Worm (Caenorhabditis elegans) whole organism, early embryonic: ENCODE data around the gene nas-10.

Experiments
- B0310.2 ChIP-seq: sonication (generic microtip); optimal IDR thresholded peaks from 2 replicates; lab custom pipeline; 2016; ENCODE audit warnings: mild to moderate bottlenecking, missing genetic modification characterization, missing compliant biosample characterization
- F13C5.2 ChIP-seq: sonication (generic microtip); optimal IDR thresholded peaks from 2 replicates; lab custom pipeline; 2017; ENCODE audit warnings: mild to moderate bottlenecking, missing genetic modification characterization, inconsistent platforms, missing compliant biosample characterization
- aly-1 ChIP-seq: sonication (generic microtip); optimal IDR thresholded peaks from 2 replicates; lab custom pipeline; 2016; ENCODE audit warnings: missing genetic modification characterization, missing compliant biosample characterization
- ama-1 ChIP-seq: fragments of 150-350 bp; optimal IDR thresholded peaks from 2 replicates; lab custom pipeline; 2014
- ceh-13 ChIP-seq: fragments of 200-800 bp; sonication (Bioruptor generic); optimal IDR thresholded peaks from 2 replicates; lab custom pipeline; 2018; ENCODE audit warnings: mild to moderate bottlenecking, missing genetic modification characterization, missing compliant biosample characterization
- ceh-36 ChIP-seq: sonication (generic microtip); optimal IDR thresholded peaks from 2 replicates; lab custom pipeline; 2016; ENCODE audit warnings: missing genetic modification characterization, inconsistent platforms, missing compliant biosample characterization
- ets-7 ChIP-seq: sonication (generic microtip); optimal IDR thresholded peaks from 2 replicates; lab custom pipeline; 2016; ENCODE audit warnings: missing genotype, missing genetic modification characterization, missing compliant biosample characterization
- flt-1 ChIP-seq: fragments of 200-800 bp; sonication (Bioruptor generic); IDR thresholded peaks from 2 replicates; pipeline ENCODE4 v1.3.6; 2022; ENCODE audit warnings: missing genetic modification characterization, missing compliant biosample characterization
- hmbx-1 ChIP-seq: sonication (generic microtip); optimal IDR thresholded peaks from 2 replicates; lab custom pipeline; 2016; ENCODE audit warnings: mild to moderate bottlenecking, missing genetic modification characterization, missing compliant biosample characterization
- hmg-4 ChIP-seq: fragments of 200-800 bp; sonication (Bioruptor generic); optimal IDR thresholded peaks from 2 replicates; lab custom pipeline; 2018; ENCODE audit warnings: mild to moderate bottlenecking, missing genetic modification characterization, missing compliant biosample characterization
- hnd-1 ChIP-seq: sonication (generic microtip); optimal IDR thresholded peaks from 2 replicates; lab custom pipeline; 2016; ENCODE audit warnings: missing genetic modification characterization, missing compliant biosample characterization
- pes-1 ChIP-seq: fragments of 200-800 bp; sonication (Bioruptor generic); IDR thresholded peaks from 2 replicates; pipeline ENCODE4 v1.3.6; 2022; ENCODE audit warnings: missing genetic modification reagents, missing genetic modification characterization, missing compliant biosample characterization
- scrt-1 ChIP-seq: fragments of 200-800 bp; sonication (Bioruptor generic); IDR thresholded peaks from 2 replicates; pipeline ENCODE4 v1.3.6; 2022; ENCODE audit warnings: missing genetic modification characterization, missing compliant biosample characterization
- sea-1 ChIP-seq: fragments of 200-800 bp; sonication (Bioruptor generic); conservative IDR thresholded peaks from 2 replicates; pipeline ENCODE4 v1.3.6; 2022; ENCODE audit warnings: missing genetic modification characterization, missing compliant biosample characterization
- tbx-11 ChIP-seq: fragments of 200-800 bp; sonication (Bioruptor generic); IDR thresholded peaks from 2 replicates; pipeline ENCODE4 v1.3.6; 2022; ENCODE audit warnings: missing genetic modification characterization, missing compliant biosample characterization
- tbx-37 ChIP-seq: fragments of 200-800 bp; sonication (Bioruptor generic); conservative IDR thresholded peaks from 2 replicates; pipeline ENCODE4 v1.3.6; 2022; ENCODE audit warnings: missing genetic modification reagents, missing genetic modification characterization, missing compliant biosample characterization
- tra-4 ChIP-seq: sonication (generic microtip); optimal IDR thresholded peaks from 2 replicates; lab custom pipeline; 2017; ENCODE audit warnings: missing genetic modification characterization, missing compliant biosample characterization

nas-10 gene

DNA sequence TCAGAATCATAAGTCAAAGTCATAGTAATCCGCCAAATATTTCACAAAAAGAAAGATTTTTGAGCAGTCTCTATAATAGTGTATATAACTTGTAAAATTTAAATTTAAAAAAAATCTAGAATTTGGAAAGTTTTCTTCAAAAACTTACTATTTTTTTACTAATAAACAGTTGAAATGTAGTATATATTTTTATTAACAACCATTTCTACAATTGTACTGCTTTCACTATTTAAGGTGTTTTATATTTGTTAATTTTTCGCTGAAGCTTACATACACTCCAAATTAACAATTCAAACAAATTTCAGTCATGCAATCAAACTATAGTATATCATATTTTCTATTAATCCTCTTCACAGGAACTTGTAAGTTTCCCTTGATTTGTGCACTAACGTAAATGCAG is 2.9 kb upstream of the nas-10 start, which contains the start of gene lge-1:
TSS of gene lge-1 (plus strand) at position 301 of the 400 bp plus-strand sequence.
- TF ChIP-seq tbx-37 (no peak), ama-1 (lab: Kevin White, UChicago) (no peak), hmbx-1 (tag; lab: Kevin White, UChicago) (no peak), hnd-1 (tag; lab: Kevin White, UChicago) (no peak), B0310.2 (tag; lab: Kevin White, UChicago) (no peak)

DNA sequence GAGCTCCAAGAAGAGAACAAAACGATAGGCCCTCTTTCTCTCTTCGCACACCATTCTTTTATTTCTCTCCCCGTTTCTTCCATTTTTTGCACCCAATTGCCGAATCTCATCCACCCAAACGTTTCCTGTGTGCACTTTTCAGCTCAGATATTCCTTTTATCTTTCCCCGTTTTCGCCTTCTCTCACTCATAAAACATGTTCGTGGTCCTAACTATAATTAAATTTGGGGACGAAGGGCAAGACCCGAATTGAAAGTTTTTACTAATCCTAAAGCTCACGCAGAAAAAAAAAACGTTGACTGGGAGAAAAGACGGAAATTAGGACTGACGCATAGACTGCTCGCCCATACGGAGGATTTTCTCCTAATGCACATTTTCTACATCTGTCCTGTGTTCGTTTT is 2.2 kb upstream of the nas-10 start:
- TF ChIP-seq ceh-36 (tag; lab: Kevin White, UChicago) (no peak), hnd-1 (tag; lab: Kevin White, UChicago) (no peak), sea-1 (GFP tag; lab: Robert Waterston, UW) (no peak)

DNA sequence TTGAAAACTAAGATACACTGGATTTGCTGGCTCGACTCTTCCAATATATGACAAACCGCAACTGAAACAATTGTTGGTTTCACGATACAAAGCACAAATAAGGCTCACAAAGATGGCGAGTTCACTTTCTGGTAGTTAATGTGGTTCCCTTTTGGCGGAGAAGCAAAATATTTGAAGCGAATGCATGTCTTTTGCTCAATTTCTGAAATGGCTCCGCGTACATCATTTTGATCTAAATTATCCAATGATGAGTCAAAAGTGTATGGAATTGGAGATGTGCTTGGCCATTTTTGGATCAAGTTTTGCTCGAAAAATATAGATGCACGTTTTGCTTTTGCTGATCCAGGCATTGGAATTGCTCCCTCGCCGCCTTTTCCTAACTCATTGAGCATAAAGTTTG is 1.6 kb downstream of the nas-10 start:
- TF ChIP-seq ama-1 (lab: Kevin White, UChicago) (no peak), flt-1 (no peak), F13C5.2 (tag; lab: Kevin White, UChicago) (no peak), ceh-36 (tag; lab: Kevin White, UChicago) (no peak), pes-1 (GFP tag; lab: Robert Waterston, UW) (no peak)

DNA sequence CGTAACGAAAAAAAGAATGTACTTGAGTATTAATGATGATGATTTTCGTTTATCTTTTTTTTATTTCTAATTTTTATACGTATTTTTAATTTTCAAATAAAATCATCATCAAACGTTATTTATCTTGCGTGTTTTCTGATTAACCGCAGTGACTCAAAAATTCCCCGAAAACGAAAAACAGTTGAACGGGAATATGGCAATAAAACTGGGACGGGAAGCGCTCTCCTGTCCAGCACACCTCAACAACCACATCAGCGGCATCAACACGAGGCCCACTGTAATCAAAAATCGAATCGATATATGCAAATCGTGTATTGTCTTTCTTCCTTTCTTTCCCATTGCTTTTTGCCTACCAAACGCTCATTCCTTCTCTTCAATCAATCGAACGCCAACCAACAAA is 4.2 kb downstream of the nas-10 start, which contains the start of gene K09C8.2:
TSS of gene K09C8.2 (plus strand) at position 301 of the 400 bp plus-strand sequence.
- no peak for TF ChIP-seq tbx-11 (GFP tag; lab: Robert Waterston, UW)

DNA sequence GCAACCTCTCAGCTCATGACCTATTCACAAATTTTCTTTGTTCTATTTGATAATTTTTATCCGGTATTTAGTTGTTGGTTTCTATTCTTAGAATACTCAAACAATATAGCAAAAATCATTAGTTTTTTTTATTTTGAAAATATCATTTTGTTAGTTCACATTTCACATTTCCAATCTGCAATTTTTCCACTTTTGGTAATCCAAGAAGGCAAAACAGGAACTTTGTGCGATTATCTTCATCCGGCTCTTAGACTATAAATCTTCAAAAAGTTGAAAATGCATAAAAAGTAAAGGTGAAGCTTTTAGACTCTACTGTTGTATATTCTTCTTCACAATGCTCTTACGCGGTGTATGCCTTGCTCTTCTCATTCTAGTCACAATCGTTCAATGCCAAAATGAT is 4.9 kb downstream of the nas-10 start, which contains the start of gene nlp-19:
TSS of gene nlp-19 (plus strand) at position 301 of the 400 bp plus-strand sequence.
- TF ChIP-seq tbx-11 (GFP tag; lab: Robert Waterston, UW), result no peak
- TF ChIP-seq aly-1 (tag; lab: Kevin White, UChicago), result no peak
- no peak for TF ChIP-seq ceh-36 (tag; lab: Kevin White, UChicago)
- no peak for TF ChIP-seq sea-1 (GFP tag; lab: Robert Waterston, UW)
- TF ChIP-seq hmg-4 (GFP tag; lab: Kevin White, UChicago), result no peak
- TF ChIP-seq ama-1 (lab: Kevin White, UChicago), result no peak
- no peak for TF ChIP-seq pes-1 (GFP tag; lab: Robert Waterston, UW)
- TF ChIP-seq B0310.2 (tag; lab: Kevin White, UChicago), result no peak
- no peak for TF ChIP-seq tra-4 (tag; lab: Kevin White, UChicago)
- no peak for TF ChIP-seq scrt-1 (GFP tag; lab: Robert Waterston, UW)
- TF ChIP-seq hmbx-1 (tag; lab: Kevin White, UChicago), result no peak

DNA sequence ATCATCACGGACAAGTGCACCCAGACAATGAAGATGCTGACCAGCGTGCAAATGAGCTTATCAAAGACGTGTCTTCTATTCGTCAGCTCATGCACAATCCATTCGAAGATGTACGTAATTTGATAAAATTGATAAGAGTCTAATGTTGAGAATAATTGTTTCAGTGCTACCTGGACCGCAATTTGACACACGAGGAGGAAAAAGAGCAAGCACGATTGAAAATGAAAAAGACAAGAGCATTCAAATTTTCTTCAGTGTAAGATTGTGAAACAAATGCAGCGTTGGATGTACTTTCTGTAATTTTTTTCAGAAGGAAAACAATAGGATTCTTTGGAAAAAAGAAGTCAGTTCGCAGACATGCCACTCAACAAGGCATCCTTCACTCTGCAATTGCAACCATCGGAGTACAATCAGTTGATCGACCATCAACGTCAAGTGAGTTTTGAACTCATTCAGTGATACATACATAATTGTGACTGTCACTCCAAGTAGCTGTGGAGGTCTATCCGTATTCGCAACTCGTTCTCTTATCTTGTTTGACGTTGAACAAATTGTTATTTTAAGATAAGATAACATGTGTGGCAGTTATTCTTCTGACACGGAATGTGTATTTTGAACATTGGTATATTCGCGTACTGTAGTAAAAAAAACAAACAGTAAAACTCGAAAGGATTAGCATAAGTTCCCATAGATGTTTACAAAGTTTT is 6.2 kb downstream of the nas-10 start:
- no peak for TF ChIP-seq B0310.2 (tag; lab: Kevin White, UChicago)
- no peak for TF ChIP-seq hmg-4 (GFP tag; lab: Kevin White, UChicago)
- TF ChIP-seq tbx-11 (GFP tag; lab: Robert Waterston, UW), result no peak
- no peak for TF ChIP-seq pes-1 (GFP tag; lab: Robert Waterston, UW)
- TF ChIP-seq sea-1 (GFP tag; lab: Robert Waterston, UW), result no peak
- TF ChIP-seq hmbx-1 (tag; lab: Kevin White, UChicago), result no peak
- no peak for TF ChIP-seq ceh-36 (tag; lab: Kevin White, UChicago)
- no peak for TF ChIP-seq scrt-1 (GFP tag; lab: Robert Waterston, UW)
- no peak for TF ChIP-seq ets-7
- no peak for TF ChIP-seq hnd-1 (tag; lab: Kevin White, UChicago)
- TF ChIP-seq tra-4 (tag; lab: Kevin White, UChicago), result no peak
- TF ChIP-seq F13C5.2 (tag; lab: Kevin White, UChicago), result no peak
- TF ChIP-seq ceh-13, result no peak

DNA sequence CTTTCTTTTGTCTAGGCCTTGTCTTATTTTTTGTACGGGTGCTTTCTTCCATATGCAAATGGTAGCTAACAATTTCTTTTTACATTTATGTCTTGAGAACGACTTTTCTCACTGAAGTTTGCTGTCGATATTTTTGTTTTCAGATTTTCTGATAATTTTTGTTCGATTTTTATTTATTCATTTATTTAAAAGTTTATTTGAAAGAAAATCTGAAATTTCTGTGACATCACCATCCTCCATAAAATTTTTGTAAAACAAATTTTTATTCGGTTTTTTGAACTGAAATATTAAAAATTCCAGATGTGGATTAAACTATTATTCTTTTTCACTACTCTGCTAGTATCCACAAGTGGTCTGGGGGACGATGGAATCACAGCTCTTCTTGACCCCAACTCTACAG is 9.5 kb downstream of the nas-10 start, which contains the start of gene pbo-4:
TSS of gene pbo-4 (plus strand) at position 301 of the 400 bp plus-strand sequence.
- TF ChIP-seq hnd-1 (tag; lab: Kevin White, UChicago) (no peak), pes-1 (GFP tag; lab: Robert Waterston, UW) (no peak), tbx-37 (no peak), F13C5.2 (tag; lab: Kevin White, UChicago) (no peak), tra-4 (tag; lab: Kevin White, UChicago) (no peak), flt-1 (no peak), ceh-36 (tag; lab: Kevin White, UChicago) (no peak), tbx-11 (GFP tag; lab: Robert Waterston, UW) (no peak), hmbx-1 (tag; lab: Kevin White, UChicago) (no peak), B0310.2 (tag; lab: Kevin White, UChicago) (no peak), ceh-13 (no peak), ama-1 (lab: Kevin White, UChicago) (no peak), scrt-1 (GFP tag; lab: Robert Waterston, UW) (no peak), hmg-4 (GFP tag; lab: Kevin White, UChicago) (no peak), ets-7 (no peak), aly-1 (tag; lab: Kevin White, UChicago) (no peak), sea-1 (GFP tag; lab: Robert Waterston, UW) (no peak)

DNA sequence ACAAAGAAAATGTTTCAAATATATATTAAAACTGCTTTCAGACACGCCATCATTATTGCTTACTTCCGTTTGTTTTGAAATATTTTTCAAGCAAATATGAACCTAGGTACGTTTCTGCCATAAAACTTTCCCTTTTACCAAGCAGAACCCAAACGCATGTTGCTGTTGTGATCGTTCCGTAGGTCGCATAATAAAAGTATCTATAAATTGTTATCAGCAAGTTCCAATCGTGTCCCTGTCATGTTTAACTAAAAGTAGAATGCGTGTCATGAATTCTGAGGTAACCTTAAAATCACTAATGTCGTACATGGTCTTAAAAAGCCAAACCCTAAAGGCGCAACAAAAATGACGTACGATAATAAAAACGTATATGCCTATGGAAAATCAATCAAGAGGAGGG is 11.4 kb downstream of the nas-10 start:
- TF ChIP-seq hnd-1 (tag; lab: Kevin White, UChicago) (no peak), ets-7 (no peak), B0310.2 (tag; lab: Kevin White, UChicago) (no peak), ceh-36 (tag; lab: Kevin White, UChicago) (no peak), scrt-1 (GFP tag; lab: Robert Waterston, UW) (no peak), sea-1 (GFP tag; lab: Robert Waterston, UW) (no peak), F13C5.2 (tag; lab: Kevin White, UChicago) (no peak), ama-1 (lab: Kevin White, UChicago) (no peak), tbx-37 (no peak), tra-4 (tag; lab: Kevin White, UChicago) (no peak), aly-1 (tag; lab: Kevin White, UChicago) (no peak)
